Fruit fly (Drosophila melanogaster): ENCODE data around the gene Rab27.

Gene Rab27

dm6 chrX:1478276-1479122 is 1.7 kb upstream of the Rab27 start, which contains the start of gene rush (continued):
- TF ChIP-seq CG2120 (GFP tag; optimal IDR thresholded peaks at IDR 0.05) = peak; percentile 65
- no peak for TF ChIP-seq CG4707 (GFP tag; optimal IDR thresholded peaks at IDR 0.05)
- TF ChIP-seq CG3163 (GFP tag; optimal IDR thresholded peaks at IDR 0.05) = peak; percentile 19
- TF ChIP-seq Dref (GFP tag; IDR thresholded peaks at IDR 0.05) = peak; percentile 50
- TF ChIP-seq luna (GFP tag; optimal IDR thresholded peaks at IDR 0.05) = no peak
- TF ChIP-seq sob (GFP tag; IDR thresholded peaks at IDR 0.05) = peak; percentile 46; the same call in 1 of the 2 replicates
- peak; percentile 85 for TF ChIP-seq gfzf (GFP tag; optimal IDR thresholded peaks at IDR 0.05)
- peak; percentile 29 for TF ChIP-seq ERR (GFP tag; optimal IDR thresholded peaks at IDR 0.05)
- TF ChIP-seq ewg (GFP tag; optimal IDR thresholded peaks at IDR 0.05) = peak; percentile 26
- no peak for TF ChIP-seq CG7963 (GFP tag; IDR thresholded peaks at IDR 0.05; ENCODE audit: partially characterized antibody)
- peak; percentile 35 for TF ChIP-seq CG9817 (tag; optimal IDR thresholded peaks at IDR 0.05)
- TF ChIP-seq Taf1 (GFP tag; IDR thresholded peaks at IDR 0.05) = 0 out of 2 replicates have a peak, but pooled peaks have one; percentile 11
- peak; percentile 37 for TF ChIP-seq CG12155 (GFP tag; optimal IDR thresholded peaks at IDR 0.05)
- peak; percentile 48; the same call in 1 of the 3 replicates for TF ChIP-seq ken (GFP tag; IDR thresholded peaks at IDR 0.05)
- no peak for TF ChIP-seq D19B (GFP tag; optimal IDR thresholded peaks at IDR 0.05)
- TF ChIP-seq MESR4 (GFP tag; optimal IDR thresholded peaks at IDR 0.05) = peak; percentile 97
- TF ChIP-seq ro (GFP tag; IDR thresholded peaks at IDR 0.05) = no peak
- TF ChIP-seq CG18476 (GFP tag; optimal IDR thresholded peaks at IDR 0.05) = no peak
- TF ChIP-seq tap (tag; optimal IDR thresholded peaks at IDR 0.05) = no peak
- no peak for TF ChIP-seq HLH3B (GFP tag; IDR thresholded peaks at IDR 0.05)
- TF ChIP-seq CG10147 (GFP tag; optimal IDR thresholded peaks at IDR 0.05) = no peak
- TF ChIP-seq CG14014 (GFP tag; IDR thresholded peaks at IDR 0.05) = peak; percentile 13; the same call in 1 of the 2 replicates
- no peak for TF ChIP-seq prd (optimal IDR thresholded peaks at IDR 0.05)
- peak; percentile 49 for TF ChIP-seq prd (GFP tag; IDR thresholded peaks at IDR 0.05)
- no peak for TF ChIP-seq CG4328 (GFP tag; optimal IDR thresholded peaks at IDR 0.05)
- no peak for TF ChIP-seq CG12219 (GFP tag; optimal IDR thresholded peaks at IDR 0.05)
- peak; percentile 48 for TF ChIP-seq Ets97D (GFP tag; optimal IDR thresholded peaks at IDR 0.05)
- peak; percentile 48 for TF ChIP-seq CG10366 (GFP tag; IDR thresholded peaks at IDR 0.05)
- TF ChIP-seq Dad (GFP tag; optimal IDR thresholded peaks at IDR 0.05) = peak; percentile 31
- TF ChIP-seq Dll (GFP tag; IDR thresholded peaks at IDR 0.05; ENCODE audit: partially characterized antibody) = 0 out of 4 replicates have a peak, but pooled peaks have one; percentile 35
- TF ChIP-seq dpn (GFP tag; optimal IDR thresholded peaks at IDR 0.05) = peak; percentile 13 to 27
- TF ChIP-seq Ets65A (GFP tag) = no peak
- TF ChIP-seq sens (GFP tag) = peak; percentile 59
- TF ChIP-seq Abd-B (GFP tag; optimal IDR thresholded peaks at IDR 0.05) = no peak
- TF ChIP-seq trem (tag; optimal IDR thresholded peaks at IDR 0.05) = peak; percentile 5
- peak; percentile 8 for TF ChIP-seq CG9727 (GFP tag; optimal IDR thresholded peaks at IDR 0.05)
- TF ChIP-seq gce (GFP tag; IDR thresholded peaks at IDR 0.05) = no peak
- TF ChIP-seq CG9797 (GFP tag; optimal IDR thresholded peaks at IDR 0.05) = peak; percentile 80
- TF ChIP-seq Rx (GFP tag; IDR thresholded peaks at IDR 0.05) = no peak
- peak; percentile 36 for TF ChIP-seq gro (GFP tag; optimal IDR thresholded peaks at IDR 0.05)
- TF ChIP-seq HLH54F (GFP tag; optimal IDR thresholded peaks at IDR 0.05) = peak; percentile 24
- TF ChIP-seq CG15514 (GFP tag; optimal IDR thresholded peaks at IDR 0.05) = peak; percentile 76
- peak; percentile 57 for TF ChIP-seq CG7786 (GFP tag; optimal IDR thresholded peaks at IDR 0.05)
- TF ChIP-seq lmd (GFP tag; IDR thresholded peaks at IDR 0.05) = peak; percentile 45; the same call in 1 of the 2 replicates
- TF ChIP-seq pita (GFP tag; optimal IDR thresholded peaks at IDR 0.05) = no peak
- TF ChIP-seq CG15011 (GFP tag; optimal IDR thresholded peaks at IDR 0.05) = no peak
- TF ChIP-seq HmgD (GFP tag; optimal IDR thresholded peaks at IDR 0.05) = peak; percentile 15
- peak; percentile 57 for TF ChIP-seq CG1603 (tag; optimal IDR thresholded peaks at IDR 0.05)
- TF ChIP-seq amos (GFP tag; IDR thresholded peaks at IDR 0.05; ENCODE audit: partially characterized antibody) = 0 out of 2 replicates have a peak, but pooled peaks have one; percentile 17

Data from whole organism, embryonic.